Worm (Caenorhabditis elegans) whole organism, L4 larva: ENCODE data around the gene C09B8.4.

Experiments
- R02D3.7 ChIP-seq: fragments of 150-350 bp; sonication (generic microtip); optimal IDR thresholded peaks from 3 replicates; lab custom pipeline; 2014; ENCODE audit warnings: missing biosample characterization, missing genetic modification characterization
- T26A8.4 ChIP-seq: fragments of 200-800 bp; sonication (Bioruptor generic); IDR thresholded peaks from 2 replicates; pipeline ENCODE4 v1.3.6; 2022; ENCODE audit warnings: missing genetic modification characterization, missing compliant biosample characterization
- ZK546.5 ChIP-seq, 2 experiments: sonication (generic microtip); optimal IDR thresholded peaks; 2 replicates each; lab custom pipeline; 2017; ENCODE audit warnings: missing biosample characterization in 2 of 2, missing genetic modification characterization in 2 of 2
- ama-1 ChIP-seq: fragments of 150-350 bp; optimal IDR thresholded peaks from 2 replicates; lab custom pipeline; 2014; ENCODE audit warnings: inconsistent platforms, mixed read lengths
- attf-4 ChIP-seq: sonication (generic microtip); optimal IDR thresholded peaks from 3 replicates; lab custom pipeline; 2017; ENCODE audit warnings: missing biosample characterization, missing genetic modification characterization
- ceh-28 ChIP-seq: fragments of 150-350 bp; optimal IDR thresholded peaks from 2 replicates; lab custom pipeline; 2014; ENCODE audit warnings: missing biosample characterization, missing genetic modification reagents, missing genetic modification characterization
- ceh-44 ChIP-seq: fragments of 200-800 bp; sonication (Bioruptor generic); IDR thresholded peaks from 2 replicates; pipeline ENCODE4 v1.3.6; 2022; ENCODE audit warnings: missing genetic modification reagents, missing genetic modification characterization, missing compliant biosample characterization
- ceh-82 ChIP-seq: sonication (generic microtip); optimal IDR thresholded peaks from 2 replicates; lab custom pipeline; 2017; ENCODE audit warnings: missing biosample characterization, missing genetic modification characterization
- cey-2 ChIP-seq: sonication (generic microtip); optimal IDR thresholded peaks from 3 replicates; lab custom pipeline; 2017; ENCODE audit warnings: missing genetic modification characterization, mild to moderate bottlenecking, missing compliant biosample characterization, antibody characterized with exemption, borderline replicate concordance; ENCODE audit not compliant: insufficient read depth
- daf-16 ChIP-seq, 3 experiments: sonication (generic microtip); optimal IDR thresholded peaks; 2 replicates each; lab custom pipeline; 2016 to 2017; ENCODE audit warnings: missing genetic modification characterization in 3 of 3, missing genetic modification reagents in 3 of 3, mild to moderate bottlenecking in 2 of 3, missing compliant biosample characterization in 2 of 3, missing biosample characterization in 1 of 3, moderate library complexity in 1 of 3
- dmd-6 ChIP-seq: fragments of 200-800 bp; sonication (Bioruptor generic); IDR thresholded peaks from 2 replicates; pipeline ENCODE4 v1.3.6; 2022; ENCODE audit warnings: missing genetic modification reagents, missing genetic modification characterization, missing compliant biosample characterization
- dpl-1 ChIP-seq: fragments of 150-350 bp; optimal IDR thresholded peaks from 2 replicates; lab custom pipeline; 2014; ENCODE audit warnings: missing biosample characterization, missing genetic modification reagents, missing genetic modification characterization
- duxl-1 ChIP-seq: sonication (generic microtip); optimal IDR thresholded peaks from 2 replicates; lab custom pipeline; 2016; ENCODE audit warnings: mild to moderate bottlenecking, missing genetic modification characterization, moderate library complexity, missing compliant biosample characterization; ENCODE audit not compliant: poor library complexity
- dve-1 ChIP-seq: sonication (generic microtip); optimal IDR thresholded peaks from 2 replicates; lab custom pipeline; 2017; ENCODE audit warnings: antibody characterized with exemption, mild to moderate bottlenecking, missing genetic modification characterization, missing compliant biosample characterization; ENCODE audit not compliant: insufficient read depth
- egl-27 ChIP-seq: sonication (generic microtip); optimal IDR thresholded peaks from 3 replicates; lab custom pipeline; 2017; ENCODE audit warnings: missing biosample characterization, missing genetic modification reagents, missing genetic modification characterization
- egl-43 ChIP-seq: fragments of 200-800 bp; sonication (Bioruptor generic); IDR thresholded peaks from 2 replicates; pipeline ENCODE4 v1.3.6; 2022; ENCODE audit warnings: missing genetic modification reagents, missing genetic modification characterization, missing compliant biosample characterization
- hlh-11 ChIP-seq: fragments of 200-800 bp; sonication (Bioruptor generic); optimal IDR thresholded peaks from 2 replicates; lab custom pipeline; 2018; ENCODE audit warnings: mild to moderate bottlenecking, missing genetic modification characterization, missing compliant biosample characterization
- hlh-30 ChIP-seq: sonication (generic microtip); optimal IDR thresholded peaks from 2 replicates; lab custom pipeline; 2017; ENCODE audit warnings: antibody characterized with exemption, mild to moderate bottlenecking, missing genetic modification characterization, missing compliant biosample characterization; ENCODE audit not compliant: insufficient read depth
- lim-7 ChIP-seq: fragments of 200-800 bp; sonication (Bioruptor generic); IDR thresholded peaks from 2 replicates; pipeline ENCODE4 v1.3.6; 2022; ENCODE audit warnings: missing genetic modification characterization, missing compliant biosample characterization
- lin-1 ChIP-seq: fragments of 200-800 bp; sonication (Bioruptor generic); IDR thresholded peaks from 2 replicates; pipeline ENCODE4 v1.3.6; 2022; ENCODE audit warnings: missing genetic modification reagents, missing genetic modification characterization, missing compliant biosample characterization
- lin-13 ChIP-seq: fragments of 150-350 bp; optimal IDR thresholded peaks from 2 replicates; lab custom pipeline; 2014; ENCODE audit warnings: missing biosample characterization, missing genetic modification reagents, missing genetic modification characterization
- lin-29 ChIP-seq: fragments of 200-800 bp; sonication (Bioruptor generic); IDR thresholded peaks from 2 replicates; pipeline ENCODE4 v1.3.6; 2022; ENCODE audit warnings: missing genetic modification reagents, missing genetic modification characterization, missing compliant biosample characterization
- lin-39 ChIP-seq: fragments of 150-350 bp; optimal IDR thresholded peaks from 2 replicates; lab custom pipeline; 2014; ENCODE audit warnings: missing biosample characterization, missing genetic modification reagents, missing genetic modification characterization
- lir-3 ChIP-seq: sonication (generic microtip); optimal IDR thresholded peaks from 2 replicates; lab custom pipeline; 2016; ENCODE audit warnings: mild to moderate bottlenecking, missing genetic modification characterization, missing compliant biosample characterization
- lsy-2 ChIP-seq, 2 experiments: fragments of 150-350 bp in 1 of 2; sonication (generic microtip) in 1 of 2; optimal IDR thresholded peaks; 2 replicates each; lab custom pipeline; 2014 to 2017; ENCODE audit warnings: missing biosample characterization in 2 of 2, missing genetic modification characterization in 2 of 2
- mdt-29 ChIP-seq: fragments of 200-800 bp; sonication (Bioruptor generic); IDR thresholded peaks from 2 replicates; pipeline ENCODE4 v1.3.6; 2022; ENCODE audit warnings: missing genetic modification reagents, missing genetic modification characterization, missing compliant biosample characterization
- mxl-3 ChIP-seq: fragments of 200-800 bp; sonication (Bioruptor generic); optimal IDR thresholded peaks from 2 replicates; lab custom pipeline; 2018; ENCODE audit warnings: mild to moderate bottlenecking, missing genetic modification characterization, missing compliant biosample characterization
- nhr-237 ChIP-seq: sonication (generic microtip); optimal IDR thresholded peaks from 2 replicates; lab custom pipeline; 2017; ENCODE audit warnings: missing biosample characterization, missing genetic modification characterization
- nhr-28 ChIP-seq: fragments of 150-350 bp; optimal IDR thresholded peaks from 2 replicates; lab custom pipeline; 2014; ENCODE audit warnings: missing biosample characterization, missing genetic modification characterization
- nhr-41 ChIP-seq: fragments of 200-800 bp; sonication (Bioruptor generic); IDR thresholded peaks from 2 replicates; pipeline ENCODE4 v1.3.6; 2022; ENCODE audit warnings: missing genetic modification reagents, missing genetic modification characterization, missing compliant biosample characterization
- nhr-6 ChIP-seq: fragments of 150-350 bp; optimal IDR thresholded peaks from 2 replicates; lab custom pipeline; 2014; ENCODE audit warnings: missing biosample characterization, missing genetic modification characterization
- php-3 ChIP-seq: fragments of 200-800 bp; sonication (Bioruptor generic); IDR thresholded peaks from 2 replicates; pipeline ENCODE4 v1.3.6; 2022; ENCODE audit warnings: missing genetic modification reagents, missing genetic modification characterization, missing compliant biosample characterization
- pqm-1 ChIP-seq: sonication (generic microtip); optimal IDR thresholded peaks from 2 replicates; lab custom pipeline; 2017; ENCODE audit warnings: missing biosample characterization, missing genetic modification characterization
- saeg-2 ChIP-seq: fragments of 200-800 bp; sonication (Bioruptor generic); IDR thresholded peaks from 2 replicates; pipeline ENCODE4 v1.3.6; 2022; ENCODE audit warnings: missing genetic modification reagents, missing genetic modification characterization, missing compliant biosample characterization
- snpc-1.2 ChIP-seq: fragments of 200-800 bp; sonication (Bioruptor generic); IDR thresholded peaks from 2 replicates; pipeline ENCODE4 v1.3.6; 2022; ENCODE audit warnings: missing genetic modification reagents, missing genetic modification characterization, missing compliant biosample characterization
- tag-97 ChIP-seq: fragments of 200-800 bp; sonication (Bioruptor generic); IDR thresholded peaks from 2 replicates; pipeline ENCODE4 v1.3.6; 2022; ENCODE audit warnings: missing genetic modification characterization, missing compliant biosample characterization
- unc-130 ChIP-seq: sonication (generic microtip); optimal IDR thresholded peaks from 2 replicates; lab custom pipeline; 2016; ENCODE audit warnings: missing genetic modification reagents, missing genetic modification characterization, missing compliant biosample characterization
- unc-62 ChIP-seq, 3 experiments: fragments of 150-350 bp in 1 of 3; sonication (generic microtip); optimal IDR thresholded peaks in 2 of 3; peaks in 1 of 3; 1 replicate in 1 of 3; 2 replicates in 2 of 3; lab custom pipeline; 2014 to 2017; ENCODE audit warnings: missing biosample characterization in 3 of 3, missing genetic modification characterization in 3 of 3, missing genetic modification reagents in 3 of 3, missing genotype in 1 of 3
- zfp-2 ChIP-seq: sonication (generic microtip); optimal IDR thresholded peaks from 2 replicates; lab custom pipeline; 2016; ENCODE audit warnings: mild to moderate bottlenecking, missing genetic modification characterization, missing compliant biosample characterization
- zip-2 ChIP-seq: fragments of 150-350 bp; optimal IDR thresholded peaks from 2 replicates; lab custom pipeline; 2014; ENCODE audit warnings: missing biosample characterization, missing genetic modification characterization
- ztf-11 ChIP-seq: fragments of 150-350 bp; optimal IDR thresholded peaks from 2 replicates; lab custom pipeline; 2014; ENCODE audit warnings: missing biosample characterization, missing genetic modification characterization
- ztf-7 ChIP-seq: fragments of 150-350 bp; optimal IDR thresholded peaks from 2 replicates; lab custom pipeline; 2014; ENCODE audit warnings: missing biosample characterization, missing genetic modification characterization

Gene C09B8.4

ce11 chrX:6052744-6053143, 33.0 kb upstream of the C09B8.4 start, which contains the start of gene C45B2.6:
TSS of gene C45B2.6 (plus strand) at chrX:6052879.
- no peak for TF ChIP-seq php-3 (GFP tag; lab: Robert Waterston, UW)
- peak; percentile 31 for TF ChIP-seq dve-1 (tag; lab: Kevin White, UChicago)
- peak in 1 of 2 experiments; percentile 43 for TF ChIP-seq lsy-2 (tag; optimal IDR thresholded peaks at IDR 0.05; lab: Kevin White, UChicago)
- no peak for TF ChIP-seq lir-3
- TF ChIP-seq lin-29 (GFP tag; lab: Robert Waterston, UW) = no peak
- TF ChIP-seq ceh-82 (tag; lab: Kevin White, UChicago) = no peak
- TF ChIP-seq lin-39 (tag; lab: Kevin White, UChicago) = no peak
- no peak for TF ChIP-seq egl-43 (GFP tag; lab: Robert Waterston, UW)
- no peak for TF ChIP-seq lin-1 (GFP tag; lab: Robert Waterston, UW)
- no peak for TF ChIP-seq mxl-3
- TF ChIP-seq T26A8.4 (GFP tag; lab: Robert Waterston, UW) = no peak
- TF ChIP-seq dmd-6 (GFP tag; lab: Robert Waterston, UW) = no peak
- TF ChIP-seq dpl-1 (GFP tag; lab: Kevin White, UChicago) = peak; percentile 4
- TF ChIP-seq daf-16 (GFP tag; optimal IDR thresholded peaks at IDR 0.05; lab: Kevin White, UChicago) = no peak
- peak; percentile 13 for TF ChIP-seq daf-16 (tag; optimal IDR thresholded peaks at IDR 0.05; lab: Kevin White, UChicago)
- no peak for TF ChIP-seq R02D3.7

ce11 chrX:6050849-6051248, 31.1 kb upstream of the C09B8.4 start:
- TF ChIP-seq ama-1 (lab: Kevin White, UChicago) (no peak), hlh-30 (tag; lab: Kevin White, UChicago) (no peak), nhr-41 (GFP tag; lab: Robert Waterston, UW) (no peak), mxl-3 (peak; percentile 26), egl-27 (tag; lab: Kevin White, UChicago) (no peak), lsy-2 (tag; optimal IDR thresholded peaks at IDR 0.05; lab: Kevin White, UChicago) (no peak), lin-39 (tag; lab: Kevin White, UChicago) (no peak), lin-13 (GFP tag; lab: Kevin White, UChicago) (no peak), nhr-237 (tag; lab: Kevin White, UChicago) (no peak), lim-7 (GFP tag; lab: Robert Waterston, UW) (no peak), hlh-11 (tag; lab: Kevin White, UChicago) (no peak), nhr-6 (tag; lab: Kevin White, UChicago) (no peak), unc-62 (GFP tag; optimal IDR thresholded peaks at IDR 0.05 in 1 of 2; lab: Kevin White, UChicago) (peak in 1 of 2 experiments; percentile 32), unc-62 (tag; optimal IDR thresholded peaks at IDR 0.05; lab: Kevin White, UChicago) (no peak), nhr-28 (tag; lab: Kevin White, UChicago) (peak; percentile 69), ceh-44 (no peak), ceh-28 (tag; lab: Kevin White, UChicago) (no peak), ztf-7 (tag; lab: Kevin White, UChicago) (no peak), zip-2 (tag; lab: Kevin White, UChicago) (no peak), ztf-11 (tag; lab: Kevin White, UChicago) (no peak), cey-2 (tag; lab: Kevin White, UChicago) (no peak), unc-130 (GFP tag; lab: Kevin White, UChicago) (no peak), snpc-1.2 (no peak)

DNA sequence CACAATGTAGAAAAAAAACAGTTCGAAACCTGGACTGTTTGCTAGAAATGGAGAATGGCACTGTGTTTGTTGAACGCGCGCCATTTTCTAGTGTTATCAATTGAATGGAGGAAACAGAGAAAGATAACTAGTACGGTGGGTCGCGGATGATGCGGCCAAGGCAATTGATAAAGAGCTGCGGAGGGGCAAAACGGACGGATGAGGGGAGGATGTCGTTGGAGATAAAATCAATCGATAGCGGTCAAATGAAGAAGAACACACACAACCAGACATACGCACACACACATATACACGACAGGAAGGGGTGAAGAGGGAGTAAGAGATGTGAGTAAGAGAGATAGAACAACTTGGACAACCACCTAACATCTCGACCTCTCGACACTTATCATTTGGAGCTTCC, 30.3 kb upstream of the C09B8.4 start:
- TF ChIP-seq ZK546.5 (tag; optimal IDR thresholded peaks at IDR 0.05; lab: Kevin White, UChicago) (no peak), mdt-29 (no peak), tag-97 (GFP tag; lab: Robert Waterston, UW) (no peak), daf-16 (GFP tag; optimal IDR thresholded peaks at IDR 0.05; lab: Kevin White, UChicago) (no peak), daf-16 (tag; optimal IDR thresholded peaks at IDR 0.05; lab: Kevin White, UChicago) (peak; percentile 26), zfp-2 (tag; lab: Kevin White, UChicago) (no peak), duxl-1 (tag; lab: Kevin White, UChicago) (no peak), nhr-28 (tag; lab: Kevin White, UChicago) (peak; percentile 49), lin-39 (tag; lab: Kevin White, UChicago) (no peak), attf-4 (no peak), ceh-28 (tag; lab: Kevin White, UChicago) (peak; percentile 20), saeg-2 (GFP tag; lab: Robert Waterston, UW) (no peak), hlh-11 (tag; lab: Kevin White, UChicago) (peak; percentile 37), pqm-1 (tag; lab: Kevin White, UChicago) (no peak), lsy-2 (tag; optimal IDR thresholded peaks at IDR 0.05; lab: Kevin White, UChicago) (no peak)
